Fruit fly (Drosophila melanogaster) whole organism, embryonic: ENCODE measurements around the gene CG14696.

Source experiments
- Abd-B ChIP-seq: fragments of 200-800 bp; sonication (Bioruptor generic); optimal IDR thresholded peaks from 2 replicates; lab custom pipeline; 2018; ENCODE audit warnings: missing biosample characterization, mild to moderate bottlenecking, missing genetic modification characterization, moderate library complexity
- Ada2b ChIP-seq: fragments of 200-800 bp; sonication (Bioruptor generic); IDR thresholded peaks from 2 replicates; pipeline ENCODE4 v1.3.6; 2022; ENCODE audit warnings: missing biosample characterization, missing genetic modification characterization
- B-H2 ChIP-seq: fragments of 200-800 bp; sonication (Bioruptor generic); optimal IDR thresholded peaks from 2 replicates; lab custom pipeline; 2018; ENCODE audit warnings: missing biosample characterization, mild to moderate bottlenecking, missing genetic modification characterization
- BEAF-32 ChIP-seq: fragments of 200-800 bp; sonication (Bioruptor generic); optimal IDR thresholded peaks from 3 replicates; lab custom pipeline; 2017; ENCODE audit warnings: missing biosample characterization, missing genetic modification characterization, mild to moderate bottlenecking, moderate library complexity, missing genetic modification reagents
- CG10274 ChIP-seq: fragments of 200-800 bp; sonication (Bioruptor generic); optimal IDR thresholded peaks from 3 replicates; lab custom pipeline; 2017; ENCODE audit warnings: missing biosample characterization, mild to moderate bottlenecking, missing genetic modification characterization
- CG10366 ChIP-seq: fragments of 200-800 bp; sonication (Bioruptor generic); IDR thresholded peaks from 2 replicates; pipeline ENCODE4 v1.3.6; 2022; ENCODE audit warnings: missing biosample characterization, missing genetic modification characterization
- CG11504 ChIP-seq: fragments of 200-800 bp; sonication (Bioruptor generic); optimal IDR thresholded peaks from 3 replicates; lab custom pipeline; 2019; ENCODE audit warnings: missing biosample characterization, mild to moderate bottlenecking, missing genetic modification characterization, moderate library complexity
- CG1233 ChIP-seq: fragments of 200-800 bp; sonication (Bioruptor generic); optimal IDR thresholded peaks from 4 replicates; lab custom pipeline; 2018; ENCODE audit warnings: missing biosample characterization, mild to moderate bottlenecking, missing genetic modification characterization
- CG14441 ChIP-seq: fragments of 200-800 bp; sonication (Bioruptor generic); IDR thresholded peaks from 2 replicates; pipeline ENCODE4 v1.3.6; 2022; ENCODE audit warnings: missing biosample characterization, missing genetic modification characterization
- CG15479 ChIP-seq: fragments of 200-800 bp; sonication (Bioruptor generic); optimal IDR thresholded peaks from 3 replicates; lab custom pipeline; 2019; ENCODE audit warnings: missing biosample characterization, mild to moderate bottlenecking, missing genetic modification characterization, moderate library complexity
- CG17328 ChIP-seq: fragments of 200-800 bp; sonication (Bioruptor generic); IDR thresholded peaks from 2 replicates; pipeline ENCODE4 v1.3.6; 2022; ENCODE audit warnings: missing biosample characterization, missing genetic modification characterization
- CG17912 ChIP-seq: fragments of 200-800 bp; sonication (Bioruptor generic); optimal IDR thresholded peaks from 2 replicates; lab custom pipeline; 2018; ENCODE audit warnings: missing biosample characterization, mild to moderate bottlenecking, missing genetic modification characterization
- CG2116 ChIP-seq: fragments of 200-800 bp; sonication (Bioruptor generic); optimal IDR thresholded peaks from 3 replicates; lab custom pipeline; 2018; ENCODE audit warnings: missing biosample characterization, mild to moderate bottlenecking, missing genetic modification characterization
- CG32767 ChIP-seq: fragments of 200-800 bp; sonication (Bioruptor generic); IDR thresholded peaks from 2 replicates; pipeline ENCODE4 v1.3.6; 2022; ENCODE audit warnings: missing biosample characterization, missing genetic modification characterization
- CG32772 ChIP-seq: fragments of 200-800 bp; sonication (Bioruptor generic); IDR thresholded peaks from 2 replicates; pipeline ENCODE4 v1.3.6; 2022; ENCODE audit warnings: missing biosample characterization, missing genetic modification characterization
- CG4404 ChIP-seq: fragments of 200-800 bp; sonication (Bioruptor generic); IDR thresholded peaks from 2 replicates; pipeline ENCODE4 v1.3.6; 2022; ENCODE audit warnings: missing biosample characterization, missing genetic modification characterization
- CG4854 ChIP-seq: fragments of 200-800 bp; sonication (Bioruptor generic); optimal IDR thresholded peaks from 2 replicates; lab custom pipeline; 2016; ENCODE audit warnings: missing biosample characterization, missing genetic modification characterization, inconsistent platforms
- CG6272 ChIP-seq: fragments of 200-800 bp; sonication (Bioruptor generic); IDR thresholded peaks from 2 replicates; pipeline ENCODE4 v1.3.6; 2022; ENCODE audit warnings: missing biosample characterization, missing genetic modification characterization
- CG6765 ChIP-seq: fragments of 200-800 bp; sonication (Bioruptor generic); optimal IDR thresholded peaks from 3 replicates; lab custom pipeline; 2017; ENCODE audit warnings: missing biosample characterization, mild to moderate bottlenecking, missing genetic modification characterization
- CG7987 ChIP-seq: fragments of 200-800 bp; sonication (Bioruptor generic); optimal IDR thresholded peaks from 2 replicates; lab custom pipeline; 2018; ENCODE audit warnings: missing biosample characterization, mild to moderate bottlenecking, missing genetic modification characterization, moderate library complexity
- CG8478 ChIP-seq: fragments of >200 bp; optimal IDR thresholded peaks from 2 replicates; lab custom pipeline; 2018
- CG8765 ChIP-seq: fragments of 200-800 bp; sonication (Bioruptor generic); IDR thresholded peaks from 2 replicates; pipeline ENCODE4 v1.3.6; 2022; ENCODE audit warnings: missing biosample characterization, missing genetic modification characterization
- Dbx ChIP-seq: fragments of 200-800 bp; sonication (Bioruptor generic); IDR thresholded peaks from 3 replicates; pipeline ENCODE4 v1.3.6; 2022; ENCODE audit warnings: missing biosample characterization, missing genetic modification characterization
- ERR ChIP-seq: fragments of 200-800 bp; sonication (Bioruptor generic); optimal IDR thresholded peaks from 2 replicates; lab custom pipeline; 2016; ENCODE audit warnings: missing biosample characterization, missing genetic modification characterization
- Hmx ChIP-seq: fragments of 200-800 bp; sonication (Bioruptor generic); optimal IDR thresholded peaks from 2 replicates; lab custom pipeline; 2016; ENCODE audit warnings: missing biosample characterization, missing genetic modification characterization
- Hr3 ChIP-seq: fragments of 200-800 bp; sonication (Bioruptor generic); optimal IDR thresholded peaks from 3 replicates; lab custom pipeline; 2016; ENCODE audit warnings: missing biosample characterization, missing genetic modification characterization
- NFAT ChIP-seq: fragments of 200-800 bp; sonication (Bioruptor generic); IDR thresholded peaks from 2 replicates; pipeline ENCODE4 v1.3.6; 2022; ENCODE audit warnings: missing biosample characterization, missing genetic modification characterization
- Oli ChIP-seq: fragments of 200-800 bp; sonication (Bioruptor generic); optimal IDR thresholded peaks from 2 replicates; lab custom pipeline; 2018; ENCODE audit warnings: missing biosample characterization, mild to moderate bottlenecking, missing genetic modification characterization, moderate library complexity
- Rfx ChIP-seq: fragments of 200-800 bp; sonication (Bioruptor generic); IDR thresholded peaks from 2 replicates; pipeline ENCODE4 v1.3.6; 2022; ENCODE audit warnings: missing biosample characterization, missing genetic modification characterization
- Scr ChIP-seq: fragments of 200-800 bp; sonication (Bioruptor generic); IDR thresholded peaks from 2 replicates; pipeline ENCODE4 v1.3.6; 2022; ENCODE audit warnings: missing biosample characterization, missing genetic modification characterization; ENCODE audit not compliant: partially characterized antibody
- Trl ChIP-seq, 3 experiments: fragments of >200 bp in 2 of 3; fragments of 200-800 bp in 1 of 3; sonication (Bioruptor generic) in 1 of 3; optimal IDR thresholded peaks; 2 replicates in 1 of 3; 3 replicates in 2 of 3; lab custom pipeline; 2016 to 2017; ENCODE audit warnings: missing biosample characterization in 1 of 3, missing genetic modification characterization in 1 of 3
- Vsx1 ChIP-seq: fragments of 200-800 bp; sonication (Bioruptor generic); optimal IDR thresholded peaks from 2 replicates; lab custom pipeline; 2017; ENCODE audit warnings: missing biosample characterization, mild to moderate bottlenecking, missing genetic modification characterization, missing genetic modification reagents
- bbx ChIP-seq: fragments of 200-800 bp; sonication (Bioruptor generic); IDR thresholded peaks from 2 replicates; pipeline ENCODE4 v1.3.6; 2022; ENCODE audit warnings: missing biosample characterization, missing genetic modification characterization; ENCODE audit not compliant: partially characterized antibody
- bowl ChIP-seq: fragments of 200-800 bp; sonication (Bioruptor generic); IDR thresholded peaks from 2 replicates; pipeline ENCODE4 v1.3.6; 2022; ENCODE audit warnings: missing biosample characterization, missing genetic modification characterization
- ci ChIP-seq: fragments of 200-800 bp; sonication (Bioruptor generic); IDR thresholded peaks from 3 replicates; pipeline ENCODE4 v1.3.6; 2022; ENCODE audit warnings: missing biosample characterization, missing genetic modification characterization
- jing ChIP-seq: fragments of 200-800 bp; sonication (Bioruptor generic); optimal IDR thresholded peaks from 2 replicates; lab custom pipeline; 2018; ENCODE audit warnings: missing biosample characterization, mild to moderate bottlenecking, missing genetic modification characterization
- kay ChIP-seq: fragments of 200-800 bp; sonication (Bioruptor generic); optimal IDR thresholded peaks from 2 replicates; lab custom pipeline; 2016; ENCODE audit warnings: missing biosample characterization, missing genetic modification characterization
- lab ChIP-seq: fragments of 200-800 bp; sonication (Bioruptor generic); optimal IDR thresholded peaks from 3 replicates; lab custom pipeline; 2017; ENCODE audit warnings: missing biosample characterization, missing genetic modification characterization, mild to moderate bottlenecking, moderate library complexity, missing genetic modification reagents
- lbe ChIP-seq: fragments of 200-800 bp; sonication (Bioruptor generic); optimal IDR thresholded peaks from 2 replicates; lab custom pipeline; 2016; ENCODE audit warnings: missing biosample characterization, mild to moderate bottlenecking, missing genetic modification characterization
- lmd ChIP-seq: fragments of 200-800 bp; sonication (Bioruptor generic); IDR thresholded peaks from 2 replicates; pipeline ENCODE4 v1.3.6; 2022; ENCODE audit warnings: missing biosample characterization, missing genetic modification characterization
- nmo ChIP-seq: fragments of 200-800 bp; sonication (Bioruptor generic); optimal IDR thresholded peaks from 2 replicates; lab custom pipeline; 2018; ENCODE audit warnings: missing biosample characterization, mild to moderate bottlenecking, missing genetic modification characterization, moderate library complexity
- oc ChIP-seq: fragments of 200-800 bp; sonication (Bioruptor generic); optimal IDR thresholded peaks from 2 replicates; lab custom pipeline; 2018; ENCODE audit warnings: missing biosample characterization, mild to moderate bottlenecking, missing genetic modification characterization, moderate library complexity
- pb ChIP-seq: fragments of 200-800 bp; sonication (Bioruptor generic); optimal IDR thresholded peaks from 3 replicates; lab custom pipeline; 2016; ENCODE audit warnings: missing biosample characterization, missing genetic modification characterization
- repo ChIP-seq: fragments of 200-800 bp; sonication (Bioruptor generic); optimal IDR thresholded peaks from 2 replicates; lab custom pipeline; 2016; ENCODE audit warnings: missing biosample characterization, missing genetic modification characterization
- slbo ChIP-seq: fragments of 200-800 bp; sonication (Bioruptor generic); IDR thresholded peaks from 2 replicates; pipeline ENCODE4 v1.3.6; 2022; ENCODE audit warnings: missing biosample characterization, missing genetic modification characterization
- slou ChIP-seq: fragments of 200-800 bp; sonication (Bioruptor generic); optimal IDR thresholded peaks from 3 replicates; lab custom pipeline; 2016; ENCODE audit warnings: missing biosample characterization, missing genetic modification characterization
- tio ChIP-seq: fragments of 200-800 bp; sonication (Bioruptor generic); optimal IDR thresholded peaks from 2 replicates; lab custom pipeline; 2017; ENCODE audit warnings: missing biosample characterization, missing genetic modification characterization, inconsistent platforms
- unpg ChIP-seq: fragments of 200-800 bp; sonication (Bioruptor generic); optimal IDR thresholded peaks from 3 replicates; lab custom pipeline; 2018; ENCODE audit warnings: missing biosample characterization, mild to moderate bottlenecking, missing genetic modification characterization, moderate library complexity
- wor ChIP-seq: fragments of 200-800 bp; sonication (Bioruptor generic); IDR thresholded peaks from 2 replicates; pipeline ENCODE4 v1.3.6; 2022; ENCODE audit warnings: missing biosample characterization, missing genetic modification characterization
- zen ChIP-seq: fragments of 200-800 bp; sonication (Bioruptor generic); optimal IDR thresholded peaks from 3 replicates; lab custom pipeline; 2018; ENCODE audit warnings: missing biosample characterization, mild to moderate bottlenecking, missing genetic modification characterization, moderate library complexity

The CG14696 gene

DNA sequence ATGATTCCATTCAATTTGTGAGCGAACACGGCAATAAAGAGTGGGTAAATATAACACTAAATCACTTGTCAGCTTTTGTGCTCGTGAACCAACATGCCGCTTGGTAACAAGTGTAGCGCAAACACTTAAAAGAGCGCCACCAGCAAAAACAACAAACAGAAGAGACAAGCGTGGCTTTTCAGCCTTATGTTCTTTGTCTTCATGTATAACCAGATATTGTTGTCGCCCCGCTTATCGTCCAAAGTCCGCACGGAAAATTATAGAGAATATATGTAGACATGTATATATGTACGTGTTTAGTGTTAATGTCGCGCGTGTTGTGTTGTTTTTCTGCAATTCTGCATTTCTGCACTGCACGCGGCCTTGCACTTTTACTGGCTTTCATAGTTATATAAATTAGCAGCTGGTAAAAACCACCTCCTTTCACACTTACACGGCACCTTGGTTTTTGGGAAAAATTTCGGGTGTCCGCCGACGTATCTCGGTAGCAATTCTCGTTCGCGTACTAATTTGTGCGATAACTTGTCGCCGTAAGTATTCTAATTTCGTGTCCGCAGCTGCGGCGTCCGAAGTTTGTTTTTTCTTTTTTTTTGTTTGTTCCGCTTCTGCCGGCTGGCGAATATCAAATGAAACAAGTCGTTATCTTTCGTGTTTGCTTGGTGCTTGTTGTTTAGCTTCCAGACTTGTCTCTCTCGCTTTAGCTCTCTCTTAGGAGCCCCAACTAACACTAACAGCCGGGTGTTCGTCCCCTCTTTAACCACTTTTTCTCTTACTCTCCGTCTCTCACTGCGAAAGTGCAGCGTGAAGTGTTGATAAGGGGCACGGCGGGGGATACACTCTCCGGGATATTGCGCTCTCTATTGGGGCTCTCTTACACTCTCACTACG lies 4.1 kb upstream of the CG14696 start (continued):
- peak; percentile 77 for TF ChIP-seq ci
- TF ChIP-seq CG15479 (GFP tag; lab: Kevin White, UChicago) = no peak
- TF ChIP-seq Oli (tag; lab: Kevin White, UChicago) = no peak
- TF ChIP-seq CG14441 (GFP tag; lab: Robert Waterston, UW) = peak; percentile 38; the same call in 1 of the 2 replicates
- peak; percentile 28 for TF ChIP-seq CG11504 (tag; lab: Kevin White, UChicago)
- TF ChIP-seq CG4404 (GFP tag; lab: Robert Waterston, UW) = no peak
- TF ChIP-seq Vsx1 (GFP tag; lab: Kevin White, UChicago) = no peak
- TF ChIP-seq CG10366 (GFP tag; lab: Robert Waterston, UW) = peak; percentile 40
- no peak for TF ChIP-seq CG8478
- no peak for TF ChIP-seq bbx (GFP tag; lab: Robert Waterston, UW)
- no peak for TF ChIP-seq ERR (GFP tag; lab: Kevin White, UChicago)
- peak; percentile 55 for TF ChIP-seq lab (GFP tag; lab: Kevin White, UChicago)
- no peak for TF ChIP-seq wor (GFP tag; lab: Robert Waterston, UW)
- TF ChIP-seq CG2116 (GFP tag; lab: Kevin White, UChicago) = no peak
- TF ChIP-seq bowl (GFP tag; lab: Robert Waterston, UW) = no peak
- TF ChIP-seq Ada2b (GFP tag; lab: Robert Waterston, UW) = peak; percentile 43; the same call in 1 of the 2 replicates
- peak; percentile 57 for TF ChIP-seq lbe (GFP tag; lab: Kevin White, UChicago)
- no peak for TF ChIP-seq Hr3
- TF ChIP-seq zen (tag; lab: Kevin White, UChicago) = no peak
- no peak for TF ChIP-seq oc (tag; lab: Kevin White, UChicago)
- TF ChIP-seq CG32772 (GFP tag; lab: Robert Waterston, UW) = peak; percentile 21; the same call in 1 of the 2 replicates
- TF ChIP-seq CG17328 (GFP tag; lab: Robert Waterston, UW) = 0 out of 2 replicates have a peak, but pooled peaks have one; percentile 12
- TF ChIP-seq BEAF-32 (GFP tag; lab: Kevin White, UChicago) = no peak
- TF ChIP-seq lmd (GFP tag; lab: Robert Waterston, UW) = peak; percentile 47; the same call in 1 of the 2 replicates
- TF ChIP-seq Trl (optimal IDR thresholded peaks at IDR 0.05; lab: Kevin White, UChicago) = peak; percentile 96 to 97
- no peak for TF ChIP-seq Trl (GFP tag; optimal IDR thresholded peaks at IDR 0.05; lab: Kevin White, UChicago)
- TF ChIP-seq Hmx = no peak
- peak; percentile 80 for TF ChIP-seq Rfx (GFP tag; lab: Robert Waterston, UW)
- TF ChIP-seq CG6765 (GFP tag; lab: Kevin White, UChicago) = peak; percentile 17

DNA sequence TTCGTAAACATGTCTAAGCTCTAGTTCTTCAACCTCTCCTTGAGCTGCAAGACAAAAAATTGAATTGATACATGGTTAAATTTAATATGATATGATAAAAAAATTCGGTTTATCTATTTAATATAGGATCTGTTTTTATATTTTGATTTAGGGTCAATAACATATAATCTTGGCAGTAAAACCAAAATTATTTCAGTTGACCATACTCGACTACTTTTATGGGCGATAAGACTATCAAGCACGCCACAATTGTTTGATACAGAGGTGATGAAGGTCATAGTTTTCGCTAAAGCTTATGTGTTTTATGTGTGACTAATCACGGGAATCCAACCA lies 3.5 kb upstream of the CG14696 start:
- peak; percentile 33 for TF ChIP-seq B-H2 (GFP tag; lab: Kevin White, UChicago)
- TF ChIP-seq Abd-B (GFP tag; lab: Kevin White, UChicago) = no peak
- TF ChIP-seq unpg (GFP tag; lab: Kevin White, UChicago) = no peak
- no peak for TF ChIP-seq Dbx (GFP tag; lab: Robert Waterston, UW)
- no peak for TF ChIP-seq jing
- no peak for TF ChIP-seq CG32767 (GFP tag; lab: Robert Waterston, UW)
- no peak for TF ChIP-seq slbo (GFP tag; lab: Robert Waterston, UW)
- TF ChIP-seq CG7987 (GFP tag; lab: Kevin White, UChicago) = no peak
- TF ChIP-seq kay = peak; percentile 21
- no peak for TF ChIP-seq slou (GFP tag; lab: Kevin White, UChicago)
- TF ChIP-seq Scr (GFP tag; lab: Robert Waterston, UW) = no peak
- no peak for TF ChIP-seq CG8765 (GFP tag; lab: Robert Waterston, UW)
- no peak for TF ChIP-seq pb (GFP tag; lab: Kevin White, UChicago)
- no peak for TF ChIP-seq CG17912
- TF ChIP-seq tio (GFP tag; lab: Kevin White, UChicago) = no peak
- TF ChIP-seq ERR (GFP tag; lab: Kevin White, UChicago) = peak; percentile 67
- no peak for TF ChIP-seq NFAT (GFP tag; lab: Robert Waterston, UW)
- no peak for TF ChIP-seq CG4854 (GFP tag; lab: Kevin White, UChicago)
- no peak for TF ChIP-seq nmo (GFP tag; lab: Kevin White, UChicago)
- no peak for TF ChIP-seq CG1233 (GFP tag; lab: Kevin White, UChicago)
- TF ChIP-seq CG10274 (GFP tag; lab: Kevin White, UChicago) = no peak
- TF ChIP-seq repo (GFP tag; lab: Kevin White, UChicago) = no peak
- TF ChIP-seq CG6272 (GFP tag; lab: Robert Waterston, UW) = no peak
